Worm (Caenorhabditis elegans) whole organism, L2 larva: ENCODE measurements around the gene C36C5.4.

Experiments used
- C34F6.9 ChIP-seq: fragments of 150-350 bp; optimal IDR thresholded peaks from 2 replicates; lab custom pipeline; 2014; ENCODE audit warnings: missing biosample characterization, missing genetic modification characterization
- F13H6.1 ChIP-seq: sonication (generic microtip); optimal IDR thresholded peaks from 2 replicates; lab custom pipeline; 2016; ENCODE audit warnings: missing genetic modification characterization, missing compliant biosample characterization
- Y55F3AM.14 ChIP-seq: fragments of 200-800 bp; sonication (Bioruptor generic); optimal IDR thresholded peaks from 2 replicates; lab custom pipeline; 2018; ENCODE audit warnings: mild to moderate bottlenecking, missing genetic modification characterization, missing compliant biosample characterization
- ZK546.5 ChIP-seq: sonication (generic microtip); optimal IDR thresholded peaks from 2 replicates; lab custom pipeline; 2017; ENCODE audit warnings: missing biosample characterization, missing genetic modification characterization
- alr-1 ChIP-seq: fragments of 150-350 bp; optimal IDR thresholded peaks from 2 replicates; lab custom pipeline; 2014; ENCODE audit warnings: missing biosample characterization, missing genetic modification characterization
- aly-2 ChIP-seq: fragments of 150-350 bp; optimal IDR thresholded peaks from 2 replicates; lab custom pipeline; 2014; ENCODE audit warnings: missing biosample characterization, missing genetic modification characterization
- ama-1 ChIP-seq: fragments of 150-350 bp; optimal IDR thresholded peaks from 2 replicates; lab custom pipeline; 2018; ENCODE audit warnings: inconsistent platforms
- blmp-1 ChIP-seq: sonication (generic microtip); optimal IDR thresholded peaks from 2 replicates; lab custom pipeline; 2017; ENCODE audit warnings: missing genetic modification characterization, mild to moderate bottlenecking, missing compliant biosample characterization, antibody characterized with exemption, moderate library complexity; ENCODE audit not compliant: insufficient read depth
- ceh-16 ChIP-seq: fragments of 150-350 bp; optimal IDR thresholded peaks from 2 replicates; lab custom pipeline; 2014; ENCODE audit warnings: missing biosample characterization, missing genetic modification characterization
- ceh-82 ChIP-seq: fragments of 150-350 bp; optimal IDR thresholded peaks from 2 replicates; lab custom pipeline; 2014; ENCODE audit warnings: missing biosample characterization, missing genetic modification characterization
- crh-2 ChIP-seq: sonication (generic microtip); optimal IDR thresholded peaks from 2 replicates; lab custom pipeline; 2017; ENCODE audit warnings: missing biosample characterization, missing genetic modification characterization
- dmd-4 ChIP-seq: sonication (generic microtip); optimal IDR thresholded peaks from 2 replicates; lab custom pipeline; 2017; ENCODE audit warnings: missing biosample characterization, missing genetic modification characterization
- elt-1 ChIP-seq: fragments of 150-350 bp; optimal IDR thresholded peaks from 2 replicates; lab custom pipeline; 2014; ENCODE audit warnings: missing biosample characterization, missing genetic modification characterization
- elt-3 ChIP-seq: sonication (generic microtip); optimal IDR thresholded peaks from 2 replicates; lab custom pipeline; 2017; ENCODE audit warnings: missing biosample characterization, missing genetic modification characterization
- fos-1 ChIP-seq: fragments of 150-350 bp; optimal IDR thresholded peaks from 2 replicates; lab custom pipeline; 2014; ENCODE audit warnings: missing biosample characterization, missing genetic modification characterization
- gmeb-1 ChIP-seq: fragments of 150-350 bp; optimal IDR thresholded peaks from 2 replicates; lab custom pipeline; 2014; ENCODE audit warnings: missing biosample characterization, missing genetic modification characterization
- lin-11 ChIP-seq: fragments of 150-350 bp; sonication (generic microtip); optimal IDR thresholded peaks from 2 replicates; lab custom pipeline; 2014; ENCODE audit warnings: missing biosample characterization, missing genetic modification characterization, inconsistent platforms, mixed read lengths
- lin-13 ChIP-seq: fragments of 150-350 bp; optimal IDR thresholded peaks from 2 replicates; lab custom pipeline; 2014; ENCODE audit warnings: missing biosample characterization, missing genetic modification reagents, missing genetic modification characterization
- lin-39 ChIP-seq: fragments of 150-350 bp; optimal IDR thresholded peaks from 2 replicates; lab custom pipeline; 2014; ENCODE audit warnings: missing biosample characterization, missing genetic modification reagents, missing genetic modification characterization
- lsy-2 ChIP-seq, 2 experiments: fragments of 150-350 bp in 1 of 2; sonication (generic microtip) in 1 of 2; optimal IDR thresholded peaks; 2 replicates each; lab custom pipeline; 2014 to 2017; ENCODE audit warnings: missing biosample characterization in 2 of 2, missing genetic modification characterization in 2 of 2
- mab-5 ChIP-seq: fragments of 150-350 bp; optimal IDR thresholded peaks from 2 replicates; lab custom pipeline; 2014; ENCODE audit warnings: missing biosample characterization, missing genetic modification characterization
- mbf-1 ChIP-seq: sonication (generic microtip); optimal IDR thresholded peaks from 2 replicates; lab custom pipeline; 2017; ENCODE audit warnings: missing biosample characterization, missing genetic modification characterization
- mdl-1 ChIP-seq, 2 experiments: fragments of 150-350 bp in 1 of 2; sonication (generic microtip) in 1 of 2; optimal IDR thresholded peaks; 2 replicates each; lab custom pipeline; 2017; ENCODE audit warnings: missing biosample characterization in 2 of 2, missing genetic modification characterization in 2 of 2
- nhr-10 ChIP-seq: sonication (generic microtip); optimal IDR thresholded peaks from 2 replicates; lab custom pipeline; 2017; ENCODE audit warnings: missing biosample characterization, missing genetic modification characterization
- nhr-11 ChIP-seq: fragments of 150-350 bp; optimal IDR thresholded peaks from 2 replicates; lab custom pipeline; 2014; ENCODE audit warnings: missing biosample characterization, missing genetic modification characterization
- nhr-12 ChIP-seq: fragments of 150-350 bp; optimal IDR thresholded peaks from 2 replicates; lab custom pipeline; 2014; ENCODE audit warnings: missing biosample characterization, missing genetic modification characterization
- nhr-129 ChIP-seq: fragments of 150-350 bp; optimal IDR thresholded peaks from 2 replicates; lab custom pipeline; 2014; ENCODE audit warnings: missing biosample characterization, missing genetic modification characterization
- nhr-21 ChIP-seq: fragments of 150-350 bp; optimal IDR thresholded peaks from 2 replicates; lab custom pipeline; 2014; ENCODE audit warnings: missing biosample characterization, missing genetic modification characterization
- nhr-23 ChIP-seq: fragments of 150-350 bp; optimal IDR thresholded peaks from 2 replicates; lab custom pipeline; 2014; ENCODE audit warnings: missing biosample characterization, missing genetic modification reagents, missing genetic modification characterization
- nhr-237 ChIP-seq: fragments of 150-350 bp; optimal IDR thresholded peaks from 2 replicates; lab custom pipeline; 2014; ENCODE audit warnings: missing biosample characterization, missing genetic modification characterization
- nhr-25 ChIP-seq: fragments of 150-350 bp; sonication (generic microtip); optimal IDR thresholded peaks from 3 replicates; lab custom pipeline; 2014; ENCODE audit warnings: missing biosample characterization, missing genetic modification characterization
- nhr-6 ChIP-seq: fragments of 150-350 bp; optimal IDR thresholded peaks from 2 replicates; lab custom pipeline; 2014; ENCODE audit warnings: missing biosample characterization, missing genetic modification characterization
- nhr-77 ChIP-seq: fragments of 150-350 bp; optimal IDR thresholded peaks from 2 replicates; lab custom pipeline; 2014; ENCODE audit warnings: missing biosample characterization, missing genetic modification characterization
- peb-1 ChIP-seq: fragments of 150-350 bp; optimal IDR thresholded peaks from 2 replicates; lab custom pipeline; 2014; ENCODE audit warnings: missing biosample characterization, missing genetic modification characterization
- sem-4 ChIP-seq: fragments of 150-350 bp; optimal IDR thresholded peaks from 2 replicates; lab custom pipeline; 2014; ENCODE audit warnings: missing biosample characterization, missing genetic modification reagents, missing genetic modification characterization
- skn-1 ChIP-seq: sonication (generic microtip); optimal IDR thresholded peaks from 2 replicates; lab custom pipeline; 2017; ENCODE audit warnings: missing biosample characterization, missing genetic modification characterization
- sma-3 ChIP-seq: sonication (generic microtip); optimal IDR thresholded peaks from 2 replicates; lab custom pipeline; 2016; ENCODE audit warnings: missing genetic modification reagents, missing genetic modification characterization, missing compliant biosample characterization
- sma-9 ChIP-seq, 2 experiments: fragments of 150-350 bp in 1 of 2; sonication (generic microtip) in 1 of 2; optimal IDR thresholded peaks; 2 replicates each; lab custom pipeline; 2014 to 2016; ENCODE audit warnings: missing genetic modification characterization in 2 of 2, mild to moderate bottlenecking in 1 of 2, missing biosample characterization in 1 of 2, missing compliant biosample characterization in 1 of 2, missing genetic modification reagents in 1 of 2, moderate library complexity in 1 of 2
- snpc-4 ChIP-seq: fragments of 150-350 bp; optimal IDR thresholded peaks from 2 replicates; lab custom pipeline; 2014; ENCODE audit warnings: missing biosample characterization, missing genetic modification characterization
- unc-39 ChIP-seq: fragments of 150-350 bp; optimal IDR thresholded peaks from 2 replicates; lab custom pipeline; 2014; ENCODE audit warnings: missing biosample characterization, missing genetic modification characterization
- unc-55 ChIP-seq: fragments of 150-350 bp; sonication (generic microtip); optimal IDR thresholded peaks from 3 replicates; lab custom pipeline; 2014; ENCODE audit warnings: missing biosample characterization, missing genetic modification reagents, missing genetic modification characterization
- zag-1 ChIP-seq: fragments of 150-350 bp; optimal IDR thresholded peaks from 2 replicates; lab custom pipeline; 2014; ENCODE audit warnings: missing biosample characterization, missing genetic modification characterization
- ztf-1 ChIP-seq: fragments of 200-800 bp; sonication (Bioruptor generic); conservative IDR thresholded peaks from 2 replicates; pipeline ENCODE4 v1.3.6; 2022; ENCODE audit warnings: missing genetic modification characterization, missing compliant biosample characterization
- ztf-11 ChIP-seq: sonication (generic microtip); optimal IDR thresholded peaks from 2 replicates; lab custom pipeline; 2017; ENCODE audit warnings: missing biosample characterization, missing genetic modification characterization
- ztf-4 ChIP-seq: fragments of 150-350 bp; optimal IDR thresholded peaks from 2 replicates; lab custom pipeline; 2014; ENCODE audit warnings: missing biosample characterization, missing genetic modification characterization

Gene C36C5.4

DNA sequence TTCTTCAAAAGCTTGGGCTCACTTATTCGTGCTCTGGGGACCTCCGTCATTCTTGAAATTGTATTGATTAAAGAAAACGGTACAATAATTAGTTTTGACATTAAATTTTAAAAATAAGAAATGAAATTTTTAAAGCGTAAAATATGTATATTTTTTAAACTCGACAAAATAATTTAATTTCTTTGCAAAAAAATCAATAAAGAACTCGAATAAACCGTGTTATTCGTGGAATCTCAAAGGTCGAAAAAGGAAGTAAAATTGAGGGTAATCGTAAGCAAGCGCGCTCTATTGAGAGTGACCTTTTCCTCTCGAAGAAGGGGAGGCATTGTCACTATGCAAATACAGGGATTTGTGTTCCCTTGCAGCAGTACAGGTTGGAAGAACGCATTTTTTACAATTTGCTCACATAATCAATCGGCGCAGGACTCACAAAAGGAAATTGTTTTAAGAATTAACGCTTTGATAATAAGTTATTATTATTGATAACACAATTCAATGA, 28.6 kb downstream of the C36C5.4 start, which contains the start of gene Y73C8B.2:
TSS of gene Y73C8B.2 (minus strand) at position 51 of the 499 bp plus-strand sequence.
- TF ChIP-seq nhr-25 (peak; percentile 54), crh-2 (tag; lab: Kevin White, UChicago) (peak; percentile 27), C34F6.9 (tag; lab: Kevin White, UChicago) (peak; percentile 54), fos-1 (tag; lab: Kevin White, UChicago) (peak; percentile 70), nhr-129 (tag; lab: Kevin White, UChicago) (peak; percentile 39), snpc-4 (tag; lab: Kevin White, UChicago) (no peak), nhr-21 (tag; lab: Kevin White, UChicago) (peak; percentile 1), ztf-4 (tag; lab: Kevin White, UChicago) (peak; percentile 0), lsy-2 (tag; optimal IDR thresholded peaks at IDR 0.05; lab: Kevin White, UChicago) (peak in 1 of 2 experiments; percentile 62), ceh-16 (no peak), gmeb-1 (tag; lab: Kevin White, UChicago) (peak; percentile 7), unc-55 (peak; percentile 20), F13H6.1 (tag; lab: Kevin White, UChicago) (peak; percentile 27), nhr-6 (tag; lab: Kevin White, UChicago) (no peak)

DNA sequence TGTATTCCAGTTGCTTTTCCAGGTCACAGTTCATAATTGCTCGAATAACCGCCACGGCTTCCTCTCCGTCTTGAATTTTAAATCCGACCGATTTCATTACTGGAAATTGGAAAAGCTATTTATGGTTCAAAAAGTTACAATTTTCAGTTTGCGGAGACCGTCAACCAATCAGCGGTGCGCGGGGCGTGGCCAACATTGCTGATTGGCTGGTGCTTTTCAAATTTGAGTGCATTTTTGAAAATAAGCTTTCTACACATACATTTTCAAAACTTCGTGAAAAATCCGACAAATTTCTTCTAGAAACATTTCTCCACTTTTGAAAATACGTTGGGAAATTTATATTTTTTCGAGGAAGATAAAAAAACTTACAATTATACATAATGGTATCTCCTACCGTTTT, 29.5 kb downstream of the C36C5.4 start:
- TF ChIP-seq nhr-129 (tag; lab: Kevin White, UChicago): no peak
- no peak for TF ChIP-seq zag-1 (tag; lab: Kevin White, UChicago)
- no peak for TF ChIP-seq ama-1 (lab: Kevin White, UChicago)
- TF ChIP-seq nhr-10 (tag; lab: Kevin White, UChicago): no peak
- TF ChIP-seq unc-39 (tag; lab: Kevin White, UChicago): no peak
- TF ChIP-seq elt-3 (tag; lab: Kevin White, UChicago): no peak
- no peak for TF ChIP-seq mab-5 (tag; lab: Kevin White, UChicago)
- no peak for TF ChIP-seq blmp-1
- TF ChIP-seq elt-1 (tag; lab: Kevin White, UChicago): no peak
- TF ChIP-seq mbf-1 (tag; lab: Kevin White, UChicago): no peak
- TF ChIP-seq nhr-237: no peak
- no peak for TF ChIP-seq gmeb-1 (tag; lab: Kevin White, UChicago)
- TF ChIP-seq nhr-77 (tag; lab: Kevin White, UChicago): no peak
- no peak for TF ChIP-seq ztf-11 (tag; lab: Kevin White, UChicago)
- no peak for TF ChIP-seq ztf-4 (tag; lab: Kevin White, UChicago)
- no peak for TF ChIP-seq ztf-1 (GFP tag; lab: Robert Waterston, UW)
- no peak for TF ChIP-seq ceh-82 (tag; lab: Kevin White, UChicago)
- TF ChIP-seq unc-55: no peak

DNA sequence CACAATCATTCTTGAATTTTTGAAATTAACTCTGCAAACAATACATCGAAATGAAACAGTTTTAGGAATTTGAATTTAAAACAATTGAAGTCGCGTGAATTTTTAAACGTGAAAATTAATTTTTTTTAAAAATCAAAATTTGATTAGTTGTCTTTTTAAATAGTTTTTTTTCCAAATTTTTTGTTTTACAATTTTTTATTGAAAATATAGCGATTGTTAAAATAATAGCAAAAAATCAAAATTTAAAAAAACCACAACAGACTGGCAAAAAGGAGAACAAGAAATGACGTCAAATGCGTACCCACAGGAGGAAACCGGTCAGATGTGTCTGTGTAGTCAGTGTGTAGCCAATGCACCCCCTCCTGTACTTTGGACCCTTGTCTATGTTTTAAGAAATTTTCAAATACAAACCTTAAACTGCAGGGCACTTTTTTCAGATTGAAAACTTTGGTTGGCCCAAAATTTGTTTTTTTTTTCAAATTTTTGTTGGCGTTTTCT, 30.5 kb downstream of the C36C5.4 start, which contains the start of the genes Y73C8B.1 and Y73C8B.5:
TSS of gene Y73C8B.1 (minus strand) at position 51 of the 498 bp plus-strand sequence.
TSS of gene Y73C8B.5 (plus strand) at position 437 of the 498 bp plus-strand sequence.
- no peak for TF ChIP-seq sem-4
- TF ChIP-seq snpc-4 (tag; lab: Kevin White, UChicago): no peak
- TF ChIP-seq gmeb-1 (tag; lab: Kevin White, UChicago): no peak
- TF ChIP-seq nhr-12 (tag; lab: Kevin White, UChicago): no peak
- TF ChIP-seq C34F6.9 (tag; lab: Kevin White, UChicago): no peak
- no peak for TF ChIP-seq mab-5 (tag; lab: Kevin White, UChicago)
- TF ChIP-seq nhr-11: peak; percentile 47
- TF ChIP-seq nhr-23 (tag; lab: Kevin White, UChicago): no peak
- TF ChIP-seq sma-9 (GFP tag; optimal IDR thresholded peaks at IDR 0.05; lab: Kevin White, UChicago): peak; percentile 34
- TF ChIP-seq sma-9 (tag; optimal IDR thresholded peaks at IDR 0.05; lab: Kevin White, UChicago): no peak
- TF ChIP-seq F13H6.1 (tag; lab: Kevin White, UChicago): peak; percentile 8
- TF ChIP-seq mdl-1 (tag; optimal IDR thresholded peaks at IDR 0.05; lab: Kevin White, UChicago): no peak
- no peak for TF ChIP-seq ceh-16
- no peak for TF ChIP-seq nhr-77 (tag; lab: Kevin White, UChicago)
- no peak for TF ChIP-seq nhr-21 (tag; lab: Kevin White, UChicago)
- no peak for TF ChIP-seq skn-1 (tag; lab: Kevin White, UChicago)
- TF ChIP-seq Y55F3AM.14 (GFP tag; lab: Kevin White, UChicago): no peak
- TF ChIP-seq peb-1 (tag; lab: Kevin White, UChicago): no peak
- TF ChIP-seq zag-1 (tag; lab: Kevin White, UChicago): no peak
- TF ChIP-seq ztf-11 (tag; lab: Kevin White, UChicago): no peak
- TF ChIP-seq lin-13 (GFP tag; lab: Kevin White, UChicago): no peak
- no peak for TF ChIP-seq ztf-4 (tag; lab: Kevin White, UChicago)
- no peak for TF ChIP-seq lin-39 (tag; lab: Kevin White, UChicago)
- no peak for TF ChIP-seq ztf-1 (GFP tag; lab: Robert Waterston, UW)
- TF ChIP-seq nhr-129 (tag; lab: Kevin White, UChicago): peak; percentile 9
- TF ChIP-seq lsy-2 (tag; optimal IDR thresholded peaks at IDR 0.05; lab: Kevin White, UChicago): peak in 1 of 2 experiments; percentile 14
- TF ChIP-seq lin-11: no peak
- TF ChIP-seq aly-2 (tag; lab: Kevin White, UChicago): no peak
- peak; percentile 51 for TF ChIP-seq nhr-25
- TF ChIP-seq crh-2 (tag; lab: Kevin White, UChicago): no peak
- no peak for TF ChIP-seq elt-3 (tag; lab: Kevin White, UChicago)
- no peak for TF ChIP-seq dmd-4
- TF ChIP-seq nhr-6 (tag; lab: Kevin White, UChicago): no peak
- no peak for TF ChIP-seq mbf-1 (tag; lab: Kevin White, UChicago)
- no peak for TF ChIP-seq ZK546.5 (tag; lab: Kevin White, UChicago)
- TF ChIP-seq sma-3 (GFP tag; lab: Kevin White, UChicago): no peak
- TF ChIP-seq alr-1: no peak
- TF ChIP-seq fos-1 (tag; lab: Kevin White, UChicago): no peak
- TF ChIP-seq unc-55: no peak
- TF ChIP-seq nhr-10 (tag; lab: Kevin White, UChicago): no peak
